Worm (Caenorhabditis elegans): ENCODE data around the gene nkat-1.

nkat-1 gene

DNA sequence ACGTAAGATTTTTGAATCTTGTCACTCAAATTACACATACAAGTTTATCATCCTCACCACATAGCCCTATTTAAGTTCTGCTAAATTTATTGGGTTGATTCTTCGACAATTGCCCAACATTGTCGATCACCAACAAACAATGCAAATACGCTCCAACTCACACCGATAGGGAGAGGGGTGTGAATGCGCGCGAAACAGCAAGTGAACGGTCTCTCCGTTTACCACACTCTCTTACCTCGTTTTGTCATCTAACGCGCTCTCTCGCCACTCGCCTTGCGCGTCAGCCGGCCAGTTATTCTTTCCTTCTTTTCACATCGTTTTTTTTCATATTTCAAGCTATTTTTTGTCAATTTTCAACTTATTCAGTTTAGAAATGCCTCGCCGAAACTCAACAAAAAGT is 38.0 kb downstream of the nkat-1 start, which contains the start of gene F16B12.6:
Gene F16B12.6 (plus strand): TSS at position 331 of the 400 bp plus-strand sequence.
- TF ChIP-seq ets-7 (tag; optimal IDR thresholded peaks at IDR 0.05) (no peak), F13C5.2 (tag; optimal IDR thresholded peaks at IDR 0.05) (peak; percentile 57), hmg-4 (GFP tag; optimal IDR thresholded peaks at IDR 0.05) (peak; percentile 45), aly-1 (tag; optimal IDR thresholded peaks at IDR 0.05) (no peak)

ce11 chrX:14098618-14099118 is 41.3 kb downstream of the nkat-1 start, which contains the start of gene F16B12.4:
F16B12.4 (minus strand) TSS chrX:14098668.
- TF ChIP-seq ets-7 (tag; optimal IDR thresholded peaks at IDR 0.05) (no peak), hmg-4 (GFP tag; optimal IDR thresholded peaks at IDR 0.05) (peak; percentile 4)

- no peak for TF ChIP-seq ama-1 (optimal IDR thresholded peaks at IDR 0.05)
Observed at ce11 chrX:14090990-14091389, 49.0 kb downstream of the nkat-1 start.

DNA sequence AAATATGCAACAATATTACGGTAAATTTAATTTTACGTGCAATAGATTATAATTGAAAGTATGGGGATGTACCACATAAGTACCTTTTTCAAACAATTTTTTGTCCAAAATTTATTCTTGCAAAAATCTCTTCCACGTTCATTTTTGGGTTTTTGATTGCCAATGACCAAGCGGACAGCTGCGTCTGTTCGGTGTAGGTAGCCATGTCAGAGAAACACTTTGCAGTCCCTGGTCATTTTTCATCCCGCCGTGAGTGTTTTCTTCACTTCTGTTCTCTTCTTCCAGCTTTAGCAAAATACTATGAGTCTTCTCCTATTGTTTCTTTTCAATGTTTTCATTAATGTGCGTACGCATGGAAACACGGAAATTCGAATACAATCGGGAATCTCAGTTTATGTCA is 49.9 kb downstream of the nkat-1 start, which contains the start of gene dsl-4:
Gene dsl-4 (plus strand): TSS at position 301 of the 400 bp plus-strand sequence.
- TF ChIP-seq ets-7 (tag; optimal IDR thresholded peaks at IDR 0.05) = no peak
- no peak for TF ChIP-seq tbx-37 (GFP tag; conservative IDR thresholded peaks at IDR 0.05)
- TF ChIP-seq scrt-1 (GFP tag; IDR thresholded peaks at IDR 0.05) = no peak
- TF ChIP-seq ceh-13 (GFP tag; optimal IDR thresholded peaks at IDR 0.05) = no peak
- no peak for TF ChIP-seq tbx-11 (GFP tag; IDR thresholded peaks at IDR 0.05)
- no peak for TF ChIP-seq tra-4 (tag; optimal IDR thresholded peaks at IDR 0.05)
- TF ChIP-seq F13C5.2 (tag; optimal IDR thresholded peaks at IDR 0.05) = no peak
- TF ChIP-seq flt-1 (GFP tag; IDR thresholded peaks at IDR 0.05) = no peak
